Fruit fly (Drosophila melanogaster): ENCODE results near the gene Or94b.

- no peak for TF ChIP-seq Clk (GFP tag; optimal IDR thresholded peaks at IDR 0.05)
- TF ChIP-seq CG7045 (GFP tag; optimal IDR thresholded peaks at IDR 0.05) = no peak
- no peak for TF ChIP-seq CG11617 (GFP tag; optimal IDR thresholded peaks at IDR 0.05)
- no peak for TF ChIP-seq Hr96 (GFP tag; optimal IDR thresholded peaks at IDR 0.05)
- peak; percentile 51 for TF ChIP-seq kay (GFP tag; ENCODE audit: borderline replicate concordance)
- no peak for TF ChIP-seq CG33017 (tag; optimal IDR thresholded peaks at IDR 0.05)
- TF ChIP-seq tj (GFP tag; optimal IDR thresholded peaks at IDR 0.05) = no peak
- TF ChIP-seq CG1620 (GFP tag; optimal IDR thresholded peaks at IDR 0.05) = no peak
- TF ChIP-seq pad (GFP tag; optimal IDR thresholded peaks at IDR 0.05) = no peak
- no peak for TF ChIP-seq cnc (optimal IDR thresholded peaks at IDR 0.05)
- no peak for TF ChIP-seq Crg-1 (GFP tag; optimal IDR thresholded peaks at IDR 0.05)
Measured at dm6 chr3R:22997912-22998622, 9.0 kb downstream of the Or94b start, which contains the start of gene Nha2.
